Fruit fly (Drosophila melanogaster): ENCODE results near the gene Atg8a.

The Atg8a gene

dm6 chrX:10738151-10738430, 30.0 kb downstream of the Atg8a start:
- TF ChIP-seq CG15710 (tag; optimal IDR thresholded peaks at IDR 0.05): no peak
- peak; percentile 10 for TF ChIP-seq gl (tag; optimal IDR thresholded peaks at IDR 0.05)
- TF ChIP-seq rn (GFP tag; IDR thresholded peaks at IDR 0.05): no peak

dm6 chrX:10737422-10738150, 30.6 kb downstream of the Atg8a start:
- TF ChIP-seq Pif1B (GFP tag; optimal IDR thresholded peaks at IDR 0.05) (peak; percentile 59), rn (GFP tag; IDR thresholded peaks at IDR 0.05) (peak; percentile 50; the same call in 1 of the 2 replicates), Ets98B (GFP tag; IDR thresholded peaks at IDR 0.05) (peak; percentile 91), Pif1A (GFP tag; optimal IDR thresholded peaks at IDR 0.05) (peak; percentile 83), CG32121 (GFP tag; IDR thresholded peaks at IDR 0.05) (peak; percentile 92), CG8159 (tag; optimal IDR thresholded peaks at IDR 0.05) (peak; percentile 63), D1 (tag; optimal IDR thresholded peaks at IDR 0.05) (no peak), CG15710 (tag; optimal IDR thresholded peaks at IDR 0.05) (peak; percentile 68), CG4496 (GFP tag; IDR thresholded peaks at IDR 0.05) (peak; percentile 95), Snoo (tag; optimal IDR thresholded peaks at IDR 0.05) (peak; percentile 37), fd96Ca (GFP tag; IDR thresholded peaks at IDR 0.05) (peak; percentile 94), CG14655 (GFP tag; optimal IDR thresholded peaks at IDR 0.05) (peak; percentile 92), CG10348 (GFP tag; IDR thresholded peaks at IDR 0.05) (peak; percentile 64), CG34367 (tag; optimal IDR thresholded peaks at IDR 0.05) (peak; percentile 69), gl (tag; optimal IDR thresholded peaks at IDR 0.05) (peak; percentile 36), EcR (GFP tag; optimal IDR thresholded peaks at IDR 0.05) (no peak), CG12605 (GFP tag; IDR thresholded peaks at IDR 0.05) (peak; percentile 77), CG13204 (GFP tag; optimal IDR thresholded peaks at IDR 0.05) (no peak), CG9948 (tag; optimal IDR thresholded peaks at IDR 0.05) (peak; percentile 70), CG17806 (tag; optimal IDR thresholded peaks at IDR 0.05) (peak; percentile 71), CG8301 (tag; optimal IDR thresholded peaks at IDR 0.05) (peak; percentile 91)

dm6 chrX:10735682-10736353, 32.3 kb downstream of the Atg8a start:
- TF ChIP-seq CG34367 (tag; optimal IDR thresholded peaks at IDR 0.05) (peak; percentile 15), CG15710 (tag; optimal IDR thresholded peaks at IDR 0.05) (peak; percentile 3), fd96Ca (GFP tag; IDR thresholded peaks at IDR 0.05) (peak; percentile 60; the same call in 2 of the 3 replicates), CG8159 (tag; optimal IDR thresholded peaks at IDR 0.05) (peak; percentile 18), CG17806 (tag; optimal IDR thresholded peaks at IDR 0.05) (no peak), rn (GFP tag; IDR thresholded peaks at IDR 0.05) (no peak), CG10348 (GFP tag; IDR thresholded peaks at IDR 0.05) (no peak), EcR (GFP tag; optimal IDR thresholded peaks at IDR 0.05) (peak; percentile 51), CG12605 (GFP tag; IDR thresholded peaks at IDR 0.05) (no peak; the same call in none of the 2 replicates), CG4496 (GFP tag; IDR thresholded peaks at IDR 0.05) (peak; percentile 62), D1 (tag; optimal IDR thresholded peaks at IDR 0.05) (no peak), CG32121 (GFP tag; IDR thresholded peaks at IDR 0.05) (peak; percentile 65; the same call in 1 of the 2 replicates), gl (tag; optimal IDR thresholded peaks at IDR 0.05) (peak; percentile 46), CG8301 (tag; optimal IDR thresholded peaks at IDR 0.05) (peak; percentile 39), Ets98B (GFP tag; IDR thresholded peaks at IDR 0.05) (peak; percentile 48; the same call in 1 of the 2 replicates), Pif1A (GFP tag; optimal IDR thresholded peaks at IDR 0.05) (no peak), Snoo (tag; optimal IDR thresholded peaks at IDR 0.05) (no peak), CG9948 (tag; optimal IDR thresholded peaks at IDR 0.05) (no peak), Pif1B (GFP tag; optimal IDR thresholded peaks at IDR 0.05) (no peak), CG14655 (GFP tag; optimal IDR thresholded peaks at IDR 0.05) (peak; percentile 69), CG13204 (GFP tag; optimal IDR thresholded peaks at IDR 0.05) (peak; percentile 79)

dm6 chrX:10734763-10735681, 33.1 kb downstream of the Atg8a start:
- TF ChIP-seq fd96Ca (GFP tag; IDR thresholded peaks at IDR 0.05): 0 out of 3 replicates have a peak, but pooled peaks have one; percentile 12
- TF ChIP-seq CG8301 (tag; optimal IDR thresholded peaks at IDR 0.05): no peak

- no peak for TF ChIP-seq CG13204 (GFP tag; optimal IDR thresholded peaks at IDR 0.05)
- no peak for TF ChIP-seq gl (tag; optimal IDR thresholded peaks at IDR 0.05)
- no peak for TF ChIP-seq CG4496 (GFP tag; IDR thresholded peaks at IDR 0.05)
Measured at dm6 chrX:10732733-10733455, 35.2 kb downstream of the Atg8a start.

Measured in whole organism, pupa.